Fruit fly (Drosophila melanogaster) whole organism, pupa: ENCODE measurements around the gene ema.

Experiments
- CG10348 ChIP-seq: fragments of 200-800 bp; sonication (Bioruptor generic); IDR thresholded peaks from 2 replicates; pipeline ENCODE4 v1.3.6; 2022; ENCODE audit warnings: missing biosample characterization, missing genetic modification characterization
- CG12605 ChIP-seq: fragments of 200-800 bp; sonication (Bioruptor generic); IDR thresholded peaks from 2 replicates; pipeline ENCODE4 v1.3.6; 2022; ENCODE audit warnings: missing biosample characterization, missing genetic modification characterization
- CG13204 ChIP-seq: fragments of 200-800 bp; sonication (Bioruptor generic); optimal IDR thresholded peaks from 2 replicates; lab custom pipeline; 2018; ENCODE audit warnings: missing biosample characterization, mild to moderate bottlenecking, missing genetic modification characterization, moderate library complexity
- CG14655 ChIP-seq: fragments of 200-800 bp; sonication (Bioruptor generic); optimal IDR thresholded peaks from 3 replicates; lab custom pipeline; 2017; ENCODE audit warnings: mild to moderate bottlenecking, missing biosample characterization, missing genetic modification reagents, missing genetic modification characterization
- CG15710 ChIP-seq: fragments of 200-800 bp; sonication (Bioruptor generic); optimal IDR thresholded peaks from 2 replicates; lab custom pipeline; 2018; ENCODE audit warnings: missing biosample characterization, mild to moderate bottlenecking, missing genetic modification characterization, moderate library complexity
- CG17806 ChIP-seq: fragments of 200-800 bp; sonication (Bioruptor generic); optimal IDR thresholded peaks from 2 replicates; lab custom pipeline; 2018; ENCODE audit warnings: missing biosample characterization, mild to moderate bottlenecking, missing genetic modification characterization, moderate library complexity
- CG32121 ChIP-seq: fragments of 200-800 bp; sonication (Bioruptor generic); IDR thresholded peaks from 2 replicates; pipeline ENCODE4 v1.3.6; 2022; ENCODE audit warnings: missing biosample characterization, missing genetic modification characterization
- CG34367 ChIP-seq: fragments of 200-800 bp; sonication (Bioruptor generic); optimal IDR thresholded peaks from 2 replicates; lab custom pipeline; 2018; ENCODE audit warnings: missing biosample characterization, mild to moderate bottlenecking, missing genetic modification characterization
- CG4496 ChIP-seq: fragments of 200-800 bp; sonication (Bioruptor generic); IDR thresholded peaks from 3 replicates; pipeline ENCODE4 v1.3.6; 2022; ENCODE audit warnings: missing biosample characterization, missing genetic modification characterization
- CG8159 ChIP-seq: fragments of 200-800 bp; sonication (Bioruptor generic); optimal IDR thresholded peaks from 3 replicates; lab custom pipeline; 2018; ENCODE audit warnings: missing biosample characterization, mild to moderate bottlenecking, missing genetic modification characterization, moderate library complexity
- CG8301 ChIP-seq: fragments of 200-800 bp; sonication (Bioruptor generic); optimal IDR thresholded peaks from 2 replicates; lab custom pipeline; 2018; ENCODE audit warnings: missing biosample characterization, mild to moderate bottlenecking, missing genetic modification characterization
- CG9948 ChIP-seq: fragments of 200-800 bp; sonication (Bioruptor generic); optimal IDR thresholded peaks from 2 replicates; lab custom pipeline; 2018; ENCODE audit warnings: missing biosample characterization, mild to moderate bottlenecking, missing genetic modification characterization, moderate library complexity
- D1 ChIP-seq: fragments of 200-800 bp; sonication (Bioruptor generic); optimal IDR thresholded peaks from 2 replicates; lab custom pipeline; 2018; ENCODE audit warnings: missing biosample characterization, mild to moderate bottlenecking, missing genetic modification characterization, moderate library complexity
- EcR ChIP-seq: fragments of 200-800 bp; sonication (Bioruptor generic); optimal IDR thresholded peaks from 3 replicates; lab custom pipeline; 2019; ENCODE audit warnings: missing biosample characterization, missing genetic modification characterization, mild to moderate bottlenecking, moderate library complexity, missing genetic modification reagents
- Ets98B ChIP-seq: fragments of 200-800 bp; sonication (Bioruptor generic); IDR thresholded peaks from 2 replicates; pipeline ENCODE4 v1.3.6; 2022; ENCODE audit warnings: missing biosample characterization, missing genetic modification characterization
- Pif1A ChIP-seq: fragments of 200-800 bp; sonication (Bioruptor generic); optimal IDR thresholded peaks from 3 replicates; lab custom pipeline; 2016; ENCODE audit warnings: missing biosample characterization, missing genetic modification characterization
- Pif1B ChIP-seq: fragments of 200-800 bp; sonication (Bioruptor generic); optimal IDR thresholded peaks from 3 replicates; lab custom pipeline; 2016; ENCODE audit warnings: missing biosample characterization, missing genetic modification characterization
- Snoo ChIP-seq: fragments of 200-800 bp; sonication (Bioruptor generic); optimal IDR thresholded peaks from 3 replicates; lab custom pipeline; 2017; ENCODE audit warnings: missing biosample characterization, mild to moderate bottlenecking, missing genetic modification characterization, inconsistent platforms
- fd96Ca ChIP-seq: fragments of 200-800 bp; sonication (Bioruptor generic); IDR thresholded peaks from 3 replicates; pipeline ENCODE4 v1.3.6; 2022; ENCODE audit warnings: missing biosample characterization, missing genetic modification characterization
- gl ChIP-seq: fragments of 200-800 bp; sonication (Bioruptor generic); optimal IDR thresholded peaks from 2 replicates; lab custom pipeline; 2018; ENCODE audit warnings: missing biosample characterization, mild to moderate bottlenecking, missing genetic modification characterization
- rn ChIP-seq: fragments of 200-800 bp; sonication (Bioruptor generic); IDR thresholded peaks from 2 replicates; pipeline ENCODE4 v1.3.6; 2022; ENCODE audit warnings: missing biosample characterization, missing genetic modification characterization

The ema gene

DNA sequence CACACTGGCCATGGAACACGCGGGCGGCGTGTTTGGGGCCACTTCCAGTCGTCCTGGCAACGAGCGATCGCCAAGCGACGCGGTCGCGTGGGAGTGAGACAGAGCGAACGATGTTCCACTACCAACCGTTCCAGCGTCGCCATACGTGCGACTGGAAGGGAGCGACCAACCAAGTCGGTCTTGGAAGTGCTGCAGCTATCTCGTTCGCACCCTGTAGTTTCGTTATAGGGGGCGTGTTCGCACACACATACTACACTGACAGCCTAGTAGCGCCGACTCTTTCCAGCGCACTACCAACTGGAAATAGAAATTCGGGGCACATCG lies 37.8 kb downstream of the ema start:
- TF ChIP-seq CG4496 (GFP tag; lab: Robert Waterston, UW) = 0 out of 3 replicates have a peak, but pooled peaks have one; percentile 34
- TF ChIP-seq CG14655 (GFP tag; lab: Kevin White, UChicago) = no peak
- TF ChIP-seq CG12605 (GFP tag; lab: Robert Waterston, UW) = no peak

DNA sequence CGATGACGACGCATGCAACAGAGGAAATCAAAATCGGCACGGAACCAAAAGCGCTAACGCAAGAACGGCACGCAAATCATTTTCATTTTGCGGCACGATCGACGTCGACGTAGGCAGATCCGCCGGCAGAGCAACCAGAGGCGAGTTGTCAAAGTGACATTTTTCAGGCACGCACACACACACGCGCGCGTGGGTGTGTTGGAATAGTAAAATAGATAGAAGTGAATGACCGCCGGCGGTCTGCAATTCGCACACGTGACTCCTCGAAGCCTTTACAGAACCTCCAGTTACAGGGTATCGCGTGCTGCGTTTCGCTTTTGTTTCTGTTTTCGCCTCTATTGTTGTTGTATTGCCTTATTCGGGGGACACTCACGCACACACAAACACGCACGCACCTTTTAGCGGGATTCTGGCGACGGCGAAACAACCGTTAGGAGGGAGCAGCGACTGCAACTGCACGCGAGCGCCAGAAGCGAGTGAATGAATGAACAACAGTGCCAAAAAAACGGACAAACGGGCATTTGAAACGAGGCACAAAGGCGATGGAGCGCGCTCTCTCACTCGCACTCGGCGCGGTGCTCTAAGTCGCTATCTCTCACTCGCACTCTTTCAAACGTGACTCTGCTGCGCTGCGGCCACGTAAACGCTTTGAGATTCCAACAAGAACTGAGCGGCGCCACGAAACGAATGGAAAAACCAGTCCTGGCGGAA lies 38.3 kb downstream of the ema start, which contains the start of gene ss:
Gene ss (minus strand): TSS at position 668 of the 711 bp plus-strand sequence.
- TF ChIP-seq CG13204 = peak; percentile 20
- no peak for TF ChIP-seq CG9948 (tag; lab: Kevin White, UChicago)
- no peak for TF ChIP-seq CG17806

DNA sequence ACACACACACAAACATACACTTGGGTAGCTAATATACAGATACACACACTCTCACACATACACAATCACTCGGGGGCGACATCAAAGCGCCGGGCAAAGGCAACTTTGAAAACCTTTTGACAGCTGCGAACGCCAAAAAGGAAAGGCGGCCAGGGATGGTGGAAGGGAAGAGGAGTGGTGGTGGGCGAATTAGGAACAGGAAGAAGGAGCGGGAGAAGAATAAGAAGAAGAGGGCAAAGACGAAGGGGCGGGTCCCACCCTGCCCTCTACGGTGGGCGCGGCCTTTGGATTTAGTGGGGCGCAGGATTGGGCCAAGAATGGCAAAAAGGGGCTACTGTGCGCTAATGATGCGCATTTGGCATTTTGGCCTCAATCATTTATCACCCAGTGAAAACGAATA lies 44.9 kb downstream of the ema start:
- TF ChIP-seq CG10348 (no peak), D1 (tag; lab: Kevin White, UChicago) (no peak), rn (no peak), CG12605 (GFP tag; lab: Robert Waterston, UW) (no peak), fd96Ca (no peak)

DNA sequence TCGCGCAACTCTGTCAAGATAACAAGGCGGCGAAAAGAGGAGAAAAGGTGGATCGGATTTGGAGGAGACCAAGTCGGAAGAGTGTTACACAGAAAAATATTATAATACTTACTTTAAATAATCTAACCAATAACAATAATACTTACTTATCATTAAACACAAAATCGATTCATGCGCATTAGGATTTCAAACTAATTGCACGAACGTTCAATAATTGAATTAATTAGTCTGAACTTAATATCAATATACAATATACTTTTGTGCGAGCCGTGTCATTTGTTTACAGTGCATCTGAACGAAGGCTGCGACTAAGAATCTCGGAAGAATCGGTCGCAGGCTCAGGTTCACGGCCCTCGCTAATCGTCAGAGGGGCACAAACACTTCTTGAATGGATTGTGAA lies 46.0 kb downstream of the ema start:
- no peak for TF ChIP-seq Snoo
- TF ChIP-seq CG4496 (GFP tag; lab: Robert Waterston, UW) = no peak
- TF ChIP-seq EcR (GFP tag; lab: Kevin White, UChicago) = no peak
- TF ChIP-seq CG8159 (tag; lab: Kevin White, UChicago) = no peak
- no peak for TF ChIP-seq Ets98B (GFP tag; lab: Robert Waterston, UW)
- no peak for TF ChIP-seq D1 (tag; lab: Kevin White, UChicago)
- TF ChIP-seq CG10348 = no peak
- no peak for TF ChIP-seq fd96Ca
- no peak for TF ChIP-seq Pif1B (GFP tag; lab: Kevin White, UChicago)
- TF ChIP-seq, all 21 proteins: peak for 0

DNA sequence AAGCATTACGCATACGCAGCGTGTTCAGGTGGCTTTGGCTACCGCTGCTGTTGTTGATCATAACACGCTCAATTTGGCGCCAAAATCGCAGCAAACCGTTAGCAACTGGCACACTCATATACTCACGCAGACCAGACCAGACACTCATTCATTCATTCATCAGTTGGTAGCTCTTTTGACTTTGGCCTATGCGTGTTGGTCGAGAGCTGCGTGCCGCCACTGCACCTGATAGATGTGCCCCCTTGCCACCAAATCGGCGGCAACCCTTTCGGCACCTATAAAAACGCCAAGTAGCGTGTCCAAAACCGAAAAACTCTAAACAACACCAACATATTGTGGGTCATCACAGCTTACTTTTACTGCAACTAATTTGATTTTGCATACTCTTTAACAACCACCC lies 46.9 kb downstream of the ema start:
- TF ChIP-seq gl (tag; lab: Kevin White, UChicago) (no peak), fd96Ca (no peak), CG14655 (GFP tag; lab: Kevin White, UChicago) (no peak), Pif1A (no peak), CG13204 (no peak), CG17806 (no peak), CG12605 (GFP tag; lab: Robert Waterston, UW) (no peak), CG8301 (no peak), CG34367 (tag; lab: Kevin White, UChicago) (no peak), CG4496 (GFP tag; lab: Robert Waterston, UW) (no peak), CG15710 (tag; lab: Kevin White, UChicago) (no peak), Snoo (no peak), Pif1B (GFP tag; lab: Kevin White, UChicago) (no peak), EcR (GFP tag; lab: Kevin White, UChicago) (no peak), CG8159 (tag; lab: Kevin White, UChicago) (no peak), D1 (tag; lab: Kevin White, UChicago) (no peak), rn (no peak)

DNA sequence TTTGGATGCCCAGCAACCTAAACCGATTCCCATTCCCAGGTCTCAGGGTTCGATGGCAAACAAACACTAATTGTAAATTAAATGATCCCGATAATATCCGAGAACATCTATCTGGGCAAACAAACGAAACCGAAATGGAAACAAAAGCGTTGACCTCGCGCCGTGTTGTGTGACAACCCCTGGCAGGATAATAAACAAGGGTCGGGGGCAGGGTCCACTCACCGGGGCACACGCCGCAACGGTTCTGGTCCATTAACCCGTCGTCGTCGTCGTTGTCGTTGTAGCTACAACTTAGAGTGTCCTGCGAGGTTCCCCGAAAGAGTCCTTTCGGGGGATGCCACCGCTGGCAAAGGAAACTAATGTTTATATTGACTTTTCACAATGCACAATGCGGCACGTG lies 52.3 kb downstream of the ema start:
- no peak for TF ChIP-seq CG10348
- TF ChIP-seq CG8301 = no peak
- no peak for TF ChIP-seq CG8159 (tag; lab: Kevin White, UChicago)
- no peak for TF ChIP-seq CG13204
- TF ChIP-seq D1 (tag; lab: Kevin White, UChicago) = no peak
- TF ChIP-seq CG4496 (GFP tag; lab: Robert Waterston, UW) = no peak

DNA sequence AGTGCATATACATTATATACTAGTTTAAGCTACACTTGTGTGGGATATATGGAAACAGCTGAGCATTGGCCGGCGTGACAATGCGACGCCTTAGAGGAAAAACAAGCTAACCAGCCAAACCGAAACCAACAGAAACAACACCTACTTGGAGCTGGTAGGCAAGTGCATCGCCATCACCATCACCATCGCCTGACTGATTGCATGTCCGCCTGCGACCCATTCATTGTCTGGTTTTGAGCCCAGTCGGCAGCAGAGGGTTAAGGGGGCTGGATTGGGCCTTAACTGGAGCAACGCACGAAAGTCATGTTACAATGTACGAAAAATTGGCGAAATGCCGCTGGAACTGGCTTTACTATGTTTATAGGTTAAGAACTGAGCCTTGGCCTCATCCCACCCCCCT lies 54.4 kb downstream of the ema start:
- TF ChIP-seq D1 (tag; lab: Kevin White, UChicago) (no peak), CG10348 (no peak), CG15710 (tag; lab: Kevin White, UChicago) (no peak), CG32121 (no peak)
